Worm (Caenorhabditis elegans) whole organism, L4 larva: ENCODE data around the gene M01H9.3.

Experiments used
- D1046.2 ChIP-seq: fragments of 200-800 bp; sonication (Bioruptor generic); IDR thresholded peaks from 2 replicates; pipeline ENCODE4 v1.3.6; 2022; ENCODE audit warnings: missing genetic modification characterization, missing compliant biosample characterization
- F26F4.8 ChIP-seq: fragments of 200-800 bp; sonication (Bioruptor generic); conservative IDR thresholded peaks from 2 replicates; pipeline ENCODE4 v1.3.6; 2022; ENCODE audit warnings: missing genetic modification characterization, missing compliant biosample characterization
- F49E8.2 ChIP-seq: sonication (generic microtip); optimal IDR thresholded peaks from 2 replicates; lab custom pipeline; 2016; ENCODE audit warnings: missing compliant biosample characterization, mild to moderate bottlenecking, missing genetic modification characterization, borderline replicate concordance
- Y75B8A.6 ChIP-seq: fragments of 200-800 bp; sonication (Bioruptor generic); IDR thresholded peaks from 2 replicates; pipeline ENCODE4 v1.3.6; 2022; ENCODE audit warnings: missing genetic modification reagents, missing genetic modification characterization, missing compliant biosample characterization
- aha-1 ChIP-seq: fragments of 150-350 bp; peaks from one replicate; lab custom pipeline; 2014; ENCODE audit warnings: missing biosample characterization, missing genetic modification characterization
- arid-1 ChIP-seq: fragments of 200-800 bp; sonication (Bioruptor generic); conservative IDR thresholded peaks from 2 replicates; pipeline ENCODE4 v1.3.6; 2022; ENCODE audit warnings: missing genetic modification reagents, missing genetic modification characterization, missing compliant biosample characterization
- ceh-28 ChIP-seq: fragments of 150-350 bp; optimal IDR thresholded peaks from 2 replicates; lab custom pipeline; 2014; ENCODE audit warnings: missing biosample characterization, missing genetic modification reagents, missing genetic modification characterization
- daf-16 ChIP-seq, 3 experiments: sonication (generic microtip); optimal IDR thresholded peaks; 2 replicates each; lab custom pipeline; 2016 to 2017; ENCODE audit warnings: missing genetic modification characterization in 3 of 3, missing genetic modification reagents in 3 of 3, mild to moderate bottlenecking in 2 of 3, missing compliant biosample characterization in 2 of 3, missing biosample characterization in 1 of 3, moderate library complexity in 1 of 3
- daf-8 ChIP-seq: fragments of 200-800 bp; sonication (Bioruptor generic); IDR thresholded peaks from 2 replicates; pipeline ENCODE4 v1.3.6; 2022; ENCODE audit warnings: missing genetic modification characterization, missing compliant biosample characterization
- dmd-6 ChIP-seq: fragments of 200-800 bp; sonication (Bioruptor generic); IDR thresholded peaks from 2 replicates; pipeline ENCODE4 v1.3.6; 2022; ENCODE audit warnings: missing genetic modification reagents, missing genetic modification characterization, missing compliant biosample characterization
- dmd-8 ChIP-seq: fragments of 200-800 bp; sonication (Bioruptor generic); IDR thresholded peaks from 2 replicates; pipeline ENCODE4 v1.3.6; 2022; ENCODE audit warnings: missing genetic modification characterization, missing compliant biosample characterization
- duxl-1 ChIP-seq: sonication (generic microtip); optimal IDR thresholded peaks from 2 replicates; lab custom pipeline; 2016; ENCODE audit warnings: mild to moderate bottlenecking, missing genetic modification characterization, moderate library complexity, missing compliant biosample characterization; ENCODE audit not compliant: poor library complexity
- egl-43 ChIP-seq: fragments of 200-800 bp; sonication (Bioruptor generic); IDR thresholded peaks from 2 replicates; pipeline ENCODE4 v1.3.6; 2022; ENCODE audit warnings: missing genetic modification reagents, missing genetic modification characterization, missing compliant biosample characterization
- hmg-1.1 ChIP-seq: fragments of 200-800 bp; sonication (Bioruptor generic); IDR thresholded peaks from 2 replicates; pipeline ENCODE4 v1.3.6; 2022; ENCODE audit warnings: missing genetic modification reagents, missing genetic modification characterization, missing compliant biosample characterization
- lim-7 ChIP-seq: fragments of 200-800 bp; sonication (Bioruptor generic); IDR thresholded peaks from 2 replicates; pipeline ENCODE4 v1.3.6; 2022; ENCODE audit warnings: missing genetic modification characterization, missing compliant biosample characterization
- lin-38 ChIP-seq: fragments of 200-800 bp; sonication (Bioruptor generic); IDR thresholded peaks from 2 replicates; pipeline ENCODE4 v1.3.6; 2022; ENCODE audit warnings: missing genetic modification reagents, missing genetic modification characterization, missing compliant biosample characterization
- lir-3 ChIP-seq: sonication (generic microtip); optimal IDR thresholded peaks from 2 replicates; lab custom pipeline; 2016; ENCODE audit warnings: mild to moderate bottlenecking, missing genetic modification characterization, missing compliant biosample characterization
- lsy-2 ChIP-seq, 2 experiments: fragments of 150-350 bp in 1 of 2; sonication (generic microtip) in 1 of 2; optimal IDR thresholded peaks; 2 replicates each; lab custom pipeline; 2014 to 2017; ENCODE audit warnings: missing biosample characterization in 2 of 2, missing genetic modification characterization in 2 of 2
- mes-2 ChIP-seq: sonication (generic microtip); optimal IDR thresholded peaks from 2 replicates; lab custom pipeline; 2016; ENCODE audit warnings: missing genotype, mild to moderate bottlenecking, missing genetic modification characterization, missing compliant biosample characterization; ENCODE audit not compliant: poor library complexity, severe bottlenecking
- nhr-11 ChIP-seq: fragments of 150-350 bp; optimal IDR thresholded peaks from 2 replicates; lab custom pipeline; 2014; ENCODE audit warnings: missing biosample characterization, missing genetic modification characterization
- nhr-111 ChIP-seq: fragments of 200-800 bp; sonication (Bioruptor generic); optimal IDR thresholded peaks from 2 replicates; lab custom pipeline; 2018; ENCODE audit warnings: mild to moderate bottlenecking, missing genetic modification characterization, missing compliant biosample characterization
- nhr-41 ChIP-seq: fragments of 200-800 bp; sonication (Bioruptor generic); IDR thresholded peaks from 2 replicates; pipeline ENCODE4 v1.3.6; 2022; ENCODE audit warnings: missing genetic modification reagents, missing genetic modification characterization, missing compliant biosample characterization
- nhr-42 ChIP-seq: fragments of 200-800 bp; sonication (Bioruptor generic); IDR thresholded peaks from 2 replicates; pipeline ENCODE4 v1.3.6; 2022; ENCODE audit warnings: missing genetic modification characterization, missing compliant biosample characterization
- nhr-76 ChIP-seq: fragments of 150-350 bp; optimal IDR thresholded peaks from 2 replicates; lab custom pipeline; 2014; ENCODE audit warnings: missing biosample characterization, missing genetic modification characterization
- pqm-1 ChIP-seq: sonication (generic microtip); optimal IDR thresholded peaks from 2 replicates; lab custom pipeline; 2017; ENCODE audit warnings: missing biosample characterization, missing genetic modification characterization
- rbr-2 ChIP-seq: sonication (generic microtip); optimal IDR thresholded peaks from 2 replicates; lab custom pipeline; 2016; ENCODE audit warnings: missing genotype, missing genetic modification characterization, missing compliant biosample characterization
- sdz-12 ChIP-seq: fragments of 200-800 bp; sonication (Bioruptor generic); optimal IDR thresholded peaks from 2 replicates; lab custom pipeline; 2018; ENCODE audit warnings: mild to moderate bottlenecking, missing genetic modification characterization, missing compliant biosample characterization
- set-16 ChIP-seq: fragments of 200-800 bp; sonication (Bioruptor generic); IDR thresholded peaks from 2 replicates; pipeline ENCODE4 v1.3.6; 2022; ENCODE audit warnings: missing genetic modification reagents, missing genetic modification characterization, missing compliant biosample characterization
- skn-1 ChIP-seq: fragments of 150-350 bp; optimal IDR thresholded peaks from 2 replicates; lab custom pipeline; 2014; ENCODE audit warnings: missing biosample characterization, missing genetic modification characterization
- snpc-1.2 ChIP-seq: fragments of 200-800 bp; sonication (Bioruptor generic); IDR thresholded peaks from 2 replicates; pipeline ENCODE4 v1.3.6; 2022; ENCODE audit warnings: missing genetic modification reagents, missing genetic modification characterization, missing compliant biosample characterization
- tag-97 ChIP-seq: fragments of 200-800 bp; sonication (Bioruptor generic); IDR thresholded peaks from 2 replicates; pipeline ENCODE4 v1.3.6; 2022; ENCODE audit warnings: missing genetic modification characterization, missing compliant biosample characterization
- tra-1 ChIP-seq: fragments of 200-800 bp; sonication (Bioruptor generic); IDR thresholded peaks from 2 replicates; pipeline ENCODE4 v1.3.6; 2022; ENCODE audit warnings: missing genetic modification reagents, missing genetic modification characterization, missing compliant biosample characterization
- unc-130 ChIP-seq: sonication (generic microtip); optimal IDR thresholded peaks from 2 replicates; lab custom pipeline; 2016; ENCODE audit warnings: missing genetic modification reagents, missing genetic modification characterization, missing compliant biosample characterization
- unc-39 ChIP-seq: sonication (generic microtip); optimal IDR thresholded peaks from 2 replicates; lab custom pipeline; 2017; ENCODE audit warnings: missing biosample characterization, missing genetic modification characterization
- zfp-2 ChIP-seq: sonication (generic microtip); optimal IDR thresholded peaks from 2 replicates; lab custom pipeline; 2016; ENCODE audit warnings: mild to moderate bottlenecking, missing genetic modification characterization, missing compliant biosample characterization
- zip-2 ChIP-seq: fragments of 150-350 bp; optimal IDR thresholded peaks from 2 replicates; lab custom pipeline; 2014; ENCODE audit warnings: missing biosample characterization, missing genetic modification characterization

M01H9.3 gene

ce11 chrIV:4449843-4450242 is 27.0 kb downstream of the M01H9.3 start (continued):
- TF ChIP-seq unc-39 (tag; lab: Kevin White, UChicago) (no peak), rbr-2 (no peak)

ce11 chrIV:4449439-4449838 is 27.4 kb downstream of the M01H9.3 start, which contains the start of gene R08C7.12:
Gene R08C7.12, plus strand, starts transcription at chrIV:4449739.
- peak; percentile 8 for TF ChIP-seq aha-1 (tag; lab: Kevin White, UChicago)
- no peak for TF ChIP-seq nhr-76
- no peak for TF ChIP-seq egl-43 (GFP tag; lab: Robert Waterston, UW)
- TF ChIP-seq skn-1 (tag; lab: Kevin White, UChicago): no peak
- no peak for TF ChIP-seq arid-1 (GFP tag; lab: Robert Waterston, UW)
- TF ChIP-seq tra-1: no peak
- no peak for TF ChIP-seq rbr-2

- TF ChIP-seq lim-7 (no peak), unc-39 (tag; lab: Kevin White, UChicago) (no peak), nhr-41 (GFP tag; lab: Robert Waterston, UW) (no peak), dmd-8 (GFP tag; lab: Robert Waterston, UW) (no peak), lsy-2 (tag; optimal IDR thresholded peaks at IDR 0.05; lab: Kevin White, UChicago) (no peak), mes-2 (peak; percentile 15), nhr-42 (no peak)
These were observed 28.5 kb downstream of the M01H9.3 start for ce11 chrIV:4448343-4448742.

ce11 chrIV:4447367-4447766 is 29.5 kb downstream of the M01H9.3 start:
- peak; percentile 31 for TF ChIP-seq unc-130 (GFP tag; lab: Kevin White, UChicago)
- TF ChIP-seq lsy-2 (tag; optimal IDR thresholded peaks at IDR 0.05; lab: Kevin White, UChicago): no peak
- TF ChIP-seq nhr-111 (GFP tag; lab: Kevin White, UChicago): no peak
- no peak for TF ChIP-seq tag-97 (GFP tag; lab: Robert Waterston, UW)
- peak; percentile 63 for TF ChIP-seq snpc-1.2
- TF ChIP-seq pqm-1: no peak
- TF ChIP-seq set-16 (GFP tag; lab: Robert Waterston, UW): no peak
- no peak for TF ChIP-seq Y75B8A.6
- peak; percentile 41 for TF ChIP-seq lin-38
- TF ChIP-seq nhr-11: no peak
- no peak for TF ChIP-seq duxl-1 (tag; lab: Kevin White, UChicago)
- TF ChIP-seq hmg-1.1: no peak
- no peak for TF ChIP-seq daf-8 (GFP tag; lab: Robert Waterston, UW)
- 0 out of 2 replicates have a peak, but pooled peaks have one; percentile 30 for TF ChIP-seq D1046.2
- no peak for TF ChIP-seq skn-1 (tag; lab: Kevin White, UChicago)
- no peak for TF ChIP-seq daf-16 (GFP tag; optimal IDR thresholded peaks at IDR 0.05; lab: Kevin White, UChicago)
- no peak for TF ChIP-seq daf-16 (tag; optimal IDR thresholded peaks at IDR 0.05; lab: Kevin White, UChicago)
- TF ChIP-seq egl-43 (GFP tag; lab: Robert Waterston, UW): 0 out of 2 replicates have a peak, but pooled peaks have one; percentile 55

- TF ChIP-seq lir-3 (tag; lab: Kevin White, UChicago): no peak
- no peak for TF ChIP-seq ceh-28
- no peak for TF ChIP-seq zip-2 (tag; lab: Kevin White, UChicago)
- TF ChIP-seq duxl-1 (tag; lab: Kevin White, UChicago): no peak
- no peak for TF ChIP-seq snpc-1.2
- no peak for TF ChIP-seq dmd-6 (GFP tag; lab: Robert Waterston, UW)
- no peak for TF ChIP-seq F26F4.8
- no peak for TF ChIP-seq nhr-42
- no peak for TF ChIP-seq F49E8.2 (tag; lab: Kevin White, UChicago)
- no peak for TF ChIP-seq sdz-12 (GFP tag; lab: Kevin White, UChicago)
- TF ChIP-seq zfp-2: no peak
- TF ChIP-seq, all 104 proteins: peak for 0
These were observed 29.7 kb downstream of the M01H9.3 start, which contains the start of gene chat-1 for ce11 chrIV:4447284-4447366. Gene chat-1, plus strand, starts transcription at chrIV:4447331.
